Worm (Caenorhabditis elegans) whole organism, L4/young adult: ENCODE results near the gene F20D12.12.

Experiments used
- dao-5 ChIP-seq: sonication (generic microtip); optimal IDR thresholded peaks from 2 replicates; lab custom pipeline; 2016; ENCODE audit warnings: missing genotype, missing genetic modification characterization, moderate library complexity, missing compliant biosample characterization
- him-1 ChIP-seq: sonication (generic microtip); optimal IDR thresholded peaks from 2 replicates; lab custom pipeline; 2016; ENCODE audit warnings: missing genotype, missing genetic modification reagents, missing genetic modification characterization, missing compliant biosample characterization

DNA sequence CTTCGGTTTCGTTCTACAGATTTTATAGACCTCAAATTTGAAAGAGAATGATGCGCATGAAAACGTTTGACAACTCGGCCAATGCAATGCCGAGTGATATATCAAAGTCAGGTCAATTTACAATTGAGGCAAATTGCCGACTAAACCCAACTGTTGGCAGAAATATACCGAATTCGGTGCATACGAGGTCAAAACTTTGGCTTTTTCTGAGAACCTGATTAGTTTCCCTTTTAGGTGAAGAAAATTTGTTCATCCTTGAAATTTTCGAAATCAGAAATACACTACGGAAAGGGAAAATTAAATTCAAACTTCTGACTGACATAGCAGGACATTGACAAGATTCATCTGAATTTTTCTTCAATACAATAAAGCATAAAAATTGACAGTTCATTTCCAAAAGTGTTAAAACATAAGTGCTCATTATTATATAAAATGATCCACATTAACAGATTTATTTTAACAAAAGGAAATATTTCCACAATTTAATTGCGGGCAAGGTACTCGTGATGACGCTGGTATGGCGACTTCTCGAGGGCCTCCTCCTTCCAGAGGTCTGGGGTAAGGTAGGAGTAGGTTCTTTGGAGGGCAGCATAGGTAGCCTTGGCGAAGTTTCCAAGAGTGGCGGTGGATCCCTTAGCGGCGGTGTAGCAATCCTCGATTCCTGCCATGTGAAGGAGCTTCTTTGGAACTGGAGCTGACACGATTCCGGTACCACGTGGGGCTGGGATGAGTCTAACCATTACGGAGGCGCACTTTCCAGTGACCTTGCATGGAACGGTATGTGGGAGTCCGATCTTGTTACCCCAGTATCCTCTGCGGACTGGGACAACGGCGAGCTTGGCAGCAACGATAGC is 22.0 kb upstream of the F20D12.12 start:
- TF ChIP-seq dao-5 (tag; lab: Kevin White, UChicago) (no peak), him-1 (tag; lab: Kevin White, UChicago) (no peak)
